Fruit fly (Drosophila melanogaster) whole organism, larva: Measurements from ENCODE around the gene rtp.

ENCODE experiments used
- noc ChIP-seq: fragments of 200-800 bp; sonication (Bioruptor generic); optimal IDR thresholded peaks from 3 replicates; lab custom pipeline; 2019; ENCODE audit warnings: missing biosample characterization, mild to moderate bottlenecking, missing genetic modification characterization, moderate library complexity

rtp gene

dm6 chr3R:5203796-5204195 lies 33.3 kb downstream of the rtp start:
- no peak for TF ChIP-seq noc (tag; lab: Kevin White, UChicago)

dm6 chr3R:5199581-5199980 lies 37.5 kb downstream of the rtp start:
- TF ChIP-seq noc (tag; lab: Kevin White, UChicago), result no peak

- no peak for TF ChIP-seq noc (tag; lab: Kevin White, UChicago)
These were observed 38.8 kb downstream of the rtp start for dm6 chr3R:5198302-5198701.

- TF ChIP-seq noc (tag; lab: Kevin White, UChicago), result no peak
These were observed 43.8 kb downstream of the rtp start for dm6 chr3R:5193271-5193670.

- no peak for TF ChIP-seq noc (tag; lab: Kevin White, UChicago)
These were observed 49.3 kb downstream of the rtp start for dm6 chr3R:5187806-5188205.
